Worm (Caenorhabditis elegans) whole organism, L1 larva: ENCODE results near the gene srt-73.

ENCODE experiments used
- C04F5.9 ChIP-seq: sonication (generic microtip); optimal IDR thresholded peaks from 2 replicates; lab custom pipeline; 2016; ENCODE audit warnings: missing genetic modification characterization, missing compliant biosample characterization
- C16A3.4 ChIP-seq: fragments of 150-350 bp; optimal IDR thresholded peaks from 2 replicates; lab custom pipeline; 2014; ENCODE audit warnings: missing biosample characterization, missing genetic modification characterization
- C34B4.2 ChIP-seq: sonication (generic microtip); optimal IDR thresholded peaks from 2 replicates; lab custom pipeline; 2017; ENCODE audit warnings: mild to moderate bottlenecking, missing genetic modification characterization, missing compliant biosample characterization
- F16B12.6 ChIP-seq: fragments of 150-350 bp; optimal IDR thresholded peaks from 2 replicates; lab custom pipeline; 2014; ENCODE audit warnings: missing biosample characterization, missing genetic modification characterization
- Y116A8C.19 ChIP-seq: sonication (generic microtip); optimal IDR thresholded peaks from 2 replicates; lab custom pipeline; 2016; ENCODE audit warnings: missing compliant biosample characterization, missing genetic modification characterization, borderline replicate concordance
- aha-1 ChIP-seq: fragments of 150-350 bp; optimal IDR thresholded peaks from 2 replicates; lab custom pipeline; 2014; ENCODE audit warnings: missing biosample characterization, missing genetic modification characterization
- alr-1 ChIP-seq: fragments of 200-800 bp; sonication (Bioruptor generic); optimal IDR thresholded peaks from 2 replicates; lab custom pipeline; 2018; ENCODE audit warnings: borderline replicate concordance, mild to moderate bottlenecking, missing genetic modification characterization, missing compliant biosample characterization
- aly-2 ChIP-seq: fragments of 150-350 bp; optimal IDR thresholded peaks from 2 replicates; lab custom pipeline; 2014; ENCODE audit warnings: missing biosample characterization, missing genetic modification characterization
- ceh-82 ChIP-seq, 3 experiments: fragments of 150-350 bp in 1 of 3; sonication (generic microtip) in 2 of 3; optimal IDR thresholded peaks; 2 replicates each; lab custom pipeline; 2014 to 2017; ENCODE audit warnings: missing biosample characterization in 3 of 3, missing genetic modification characterization in 3 of 3
- ces-1 ChIP-seq: fragments of 150-350 bp; optimal IDR thresholded peaks from 2 replicates; lab custom pipeline; 2014; ENCODE audit warnings: missing biosample characterization, missing genetic modification reagents, missing genetic modification characterization
- dpl-1 ChIP-seq, 3 experiments: fragments of 150-350 bp in 2 of 3; sonication (generic microtip) in 1 of 3; optimal IDR thresholded peaks; 2 replicates each; lab custom pipeline; 2014 to 2017; ENCODE audit warnings: missing biosample characterization in 3 of 3, missing genetic modification characterization in 3 of 3, missing genetic modification reagents in 3 of 3
- efl-3 ChIP-seq: fragments of 200-800 bp; sonication (Bioruptor generic); optimal IDR thresholded peaks from 2 replicates; lab custom pipeline; 2018; ENCODE audit warnings: mild to moderate bottlenecking, missing genetic modification characterization, missing compliant biosample characterization
- elt-2 ChIP-seq: sonication (generic microtip); optimal IDR thresholded peaks from 2 replicates; lab custom pipeline; 2016; ENCODE audit warnings: missing genetic modification characterization, mild to moderate bottlenecking, inconsistent platforms, missing compliant biosample characterization, missing genetic modification reagents
- fkh-4 ChIP-seq: sonication (generic microtip); optimal IDR thresholded peaks from 2 replicates; lab custom pipeline; 2016; ENCODE audit warnings: missing compliant biosample characterization, missing genetic modification characterization, borderline replicate concordance
- fos-1 ChIP-seq: fragments of 150-350 bp; optimal IDR thresholded peaks from 2 replicates; lab custom pipeline; 2014; ENCODE audit warnings: missing biosample characterization, missing genetic modification characterization
- grh-1 ChIP-seq: fragments of 200-800 bp; sonication (Bioruptor generic); IDR thresholded peaks from 2 replicates; pipeline ENCODE4 v1.3.6; 2022; ENCODE audit warnings: missing genetic modification reagents, missing genetic modification characterization, missing compliant biosample characterization
- hlh-4 ChIP-seq: sonication (generic microtip); optimal IDR thresholded peaks from 2 replicates; lab custom pipeline; 2016; ENCODE audit warnings: mild to moderate bottlenecking, missing genetic modification characterization, missing compliant biosample characterization
- hpl-2 ChIP-seq: fragments of 150-350 bp; optimal IDR thresholded peaks from 2 replicates; lab custom pipeline; 2014; ENCODE audit warnings: missing biosample characterization, missing genetic modification reagents, missing genetic modification characterization
- irx-1 ChIP-seq: sonication (generic microtip); optimal IDR thresholded peaks from 2 replicates; lab custom pipeline; 2016; ENCODE audit warnings: missing genetic modification characterization, missing compliant biosample characterization
- lin-13 ChIP-seq: fragments of 150-350 bp; optimal IDR thresholded peaks from 2 replicates; lab custom pipeline; 2014; ENCODE audit warnings: missing biosample characterization, missing genetic modification reagents, missing genetic modification characterization
- lin-14 ChIP-seq: fragments of 200-800 bp; sonication (Bioruptor generic); optimal IDR thresholded peaks from 2 replicates; lab custom pipeline; 2018; ENCODE audit warnings: mild to moderate bottlenecking, missing genetic modification characterization, moderate library complexity, missing compliant biosample characterization
- lin-15B ChIP-seq: fragments of 150-350 bp; sonication (generic microtip); optimal IDR thresholded peaks from 3 replicates; lab custom pipeline; 2014; ENCODE audit warnings: missing biosample characterization, missing genetic modification characterization
- lin-35 ChIP-seq, 2 experiments: fragments of 150-350 bp; optimal IDR thresholded peaks; 2 replicates each; lab custom pipeline; 2014; ENCODE audit warnings: missing biosample characterization in 2 of 2, missing genetic modification characterization in 2 of 2, missing genetic modification reagents in 2 of 2
- lin-39 ChIP-seq: fragments of 150-350 bp; optimal IDR thresholded peaks from 2 replicates; lab custom pipeline; 2014; ENCODE audit warnings: missing biosample characterization, missing genetic modification reagents, missing genetic modification characterization
- lir-3 ChIP-seq: sonication (generic microtip); optimal IDR thresholded peaks from 2 replicates; lab custom pipeline; 2016; ENCODE audit warnings: mild to moderate bottlenecking, missing genetic modification characterization, moderate library complexity, missing compliant biosample characterization; ENCODE audit not compliant: poor library complexity
- mab-9 ChIP-seq: fragments of 200-800 bp; sonication (Bioruptor generic); IDR thresholded peaks from 2 replicates; pipeline ENCODE4 v1.3.6; 2022; ENCODE audit warnings: missing genetic modification reagents, missing genetic modification characterization, missing compliant biosample characterization
- mdl-1 ChIP-seq, 2 experiments: fragments of 150-350 bp; optimal IDR thresholded peaks; 2 replicates each; lab custom pipeline; 2014 to 2017; ENCODE audit warnings: missing biosample characterization in 2 of 2, missing genetic modification characterization in 2 of 2, inconsistent platforms in 1 of 2
- mep-1 ChIP-seq: fragments of 150-350 bp; optimal IDR thresholded peaks from 2 replicates; lab custom pipeline; 2014; ENCODE audit warnings: missing biosample characterization, missing genetic modification characterization
- nhr-11 ChIP-seq: fragments of 150-350 bp; optimal IDR thresholded peaks from 2 replicates; lab custom pipeline; 2014; ENCODE audit warnings: missing biosample characterization, missing genetic modification characterization
- nhr-12 ChIP-seq: sonication (generic microtip); optimal IDR thresholded peaks from 2 replicates; lab custom pipeline; 2017; ENCODE audit warnings: missing biosample characterization, missing genetic modification characterization
- nhr-20 ChIP-seq: sonication (generic microtip); optimal IDR thresholded peaks from 2 replicates; lab custom pipeline; 2016; ENCODE audit warnings: mild to moderate bottlenecking, missing genetic modification characterization, missing compliant biosample characterization
- nhr-237 ChIP-seq: fragments of 150-350 bp; optimal IDR thresholded peaks from 2 replicates; lab custom pipeline; 2014; ENCODE audit warnings: missing biosample characterization, missing genetic modification characterization
- nhr-28 ChIP-seq: fragments of 150-350 bp; optimal IDR thresholded peaks from 2 replicates; lab custom pipeline; 2014; ENCODE audit warnings: missing biosample characterization, missing genetic modification characterization
- nhr-47 ChIP-seq: sonication (generic microtip); optimal IDR thresholded peaks from 2 replicates; lab custom pipeline; 2016; ENCODE audit warnings: mild to moderate bottlenecking, missing genetic modification characterization, moderate library complexity, missing compliant biosample characterization
- nhr-71 ChIP-seq: sonication (generic microtip); optimal IDR thresholded peaks from 2 replicates; lab custom pipeline; 2016; ENCODE audit warnings: mild to moderate bottlenecking, missing genetic modification characterization, moderate library complexity, missing compliant biosample characterization
- nhr-76 ChIP-seq: sonication (generic microtip); optimal IDR thresholded peaks from 2 replicates; lab custom pipeline; 2017; ENCODE audit warnings: missing biosample characterization, missing genetic modification characterization
- nhr-84 ChIP-seq: sonication (generic microtip); optimal IDR thresholded peaks from 2 replicates; lab custom pipeline; 2017; ENCODE audit warnings: missing biosample characterization, missing genetic modification characterization
- nhr-85 ChIP-seq: sonication (generic microtip); peaks from one replicate; lab custom pipeline; 2016; ENCODE audit warnings: missing genetic modification characterization, inconsistent platforms, missing compliant biosample characterization
- pag-3 ChIP-seq: sonication (generic microtip); optimal IDR thresholded peaks from 2 replicates; lab custom pipeline; 2017; ENCODE audit warnings: missing genetic modification characterization, mild to moderate bottlenecking, missing compliant biosample characterization, antibody characterized with exemption, borderline replicate concordance; ENCODE audit not compliant: insufficient read depth
- pax-3 ChIP-seq: fragments of 200-800 bp; sonication (Bioruptor generic); optimal IDR thresholded peaks from 2 replicates; lab custom pipeline; 2018; ENCODE audit warnings: mild to moderate bottlenecking, missing genetic modification characterization, moderate library complexity, missing compliant biosample characterization
- pqm-1 ChIP-seq: sonication (generic microtip); optimal IDR thresholded peaks from 3 replicates; lab custom pipeline; 2017; ENCODE audit warnings: missing biosample characterization, missing genetic modification characterization
- skn-1 ChIP-seq: fragments of 150-350 bp; optimal IDR thresholded peaks from 2 replicates; lab custom pipeline; 2014; ENCODE audit warnings: missing biosample characterization, missing genetic modification characterization
- snpc-4 ChIP-seq: fragments of 150-350 bp; optimal IDR thresholded peaks from 2 replicates; lab custom pipeline; 2014; ENCODE audit warnings: missing biosample characterization, missing genetic modification characterization
- sptf-1 ChIP-seq: fragments of 150-350 bp; optimal IDR thresholded peaks from 2 replicates; lab custom pipeline; 2014; ENCODE audit warnings: missing biosample characterization, missing genetic modification characterization
- sup-37 ChIP-seq: fragments of 200-800 bp; sonication (Bioruptor generic); optimal IDR thresholded peaks from 2 replicates; lab custom pipeline; 2018; ENCODE audit warnings: mild to moderate bottlenecking, missing genetic modification characterization, missing compliant biosample characterization
- tbx-2 ChIP-seq: sonication (generic microtip); optimal IDR thresholded peaks from 2 replicates; lab custom pipeline; 2016; ENCODE audit warnings: missing genetic modification characterization, missing compliant biosample characterization
- tlp-1 ChIP-seq: fragments of 150-350 bp; optimal IDR thresholded peaks from 2 replicates; lab custom pipeline; 2014; ENCODE audit warnings: missing biosample characterization, missing genetic modification characterization
- unc-130 ChIP-seq: fragments of 150-350 bp; optimal IDR thresholded peaks from 2 replicates; lab custom pipeline; 2017; ENCODE audit warnings: missing biosample characterization, missing genetic modification characterization, inconsistent platforms
- unc-62 ChIP-seq: fragments of 150-350 bp; optimal IDR thresholded peaks from 2 replicates; lab custom pipeline; 2014; ENCODE audit warnings: missing biosample characterization, missing genetic modification reagents, missing genetic modification characterization
- unc-86 ChIP-seq: sonication (generic microtip); optimal IDR thresholded peaks from 2 replicates; lab custom pipeline; 2016; ENCODE audit warnings: missing genetic modification characterization, missing compliant biosample characterization
- unc-98 ChIP-seq: fragments of 200-800 bp; sonication (Bioruptor generic); IDR thresholded peaks from 2 replicates; pipeline ENCODE4 v1.3.6; 2022; ENCODE audit warnings: missing genetic modification characterization, missing compliant biosample characterization
- zip-4 ChIP-seq: fragments of 200-800 bp; sonication (Bioruptor generic); optimal IDR thresholded peaks from 2 replicates; lab custom pipeline; 2018; ENCODE audit warnings: mild to moderate bottlenecking, missing genetic modification characterization, moderate library complexity, missing compliant biosample characterization
- ztf-11 ChIP-seq, 2 experiments: sonication (generic microtip); optimal IDR thresholded peaks; 2 replicates each; lab custom pipeline; 2016 to 2017; ENCODE audit warnings: missing genetic modification characterization in 2 of 2, missing biosample characterization in 1 of 2, missing compliant biosample characterization in 1 of 2

srt-73 gene

ce11 chrIV:7845585-7845984, 33.5 kb upstream of the srt-73 start:
- TF ChIP-seq pax-3: peak; percentile 46
- peak; percentile 40 for TF ChIP-seq grh-1 (GFP tag; lab: Robert Waterston, UW)
- no peak for TF ChIP-seq efl-3 (GFP tag; lab: Kevin White, UChicago)
- no peak for TF ChIP-seq C34B4.2 (tag; lab: Kevin White, UChicago)
- TF ChIP-seq mdl-1 (tag; optimal IDR thresholded peaks at IDR 0.05; lab: Kevin White, UChicago): peak in 1 of 2 experiments; percentile 81
- peak; percentile 32 for TF ChIP-seq lin-13 (GFP tag; lab: Kevin White, UChicago)
- no peak for TF ChIP-seq lin-39
- TF ChIP-seq aly-2 (tag; lab: Kevin White, UChicago): no peak
- TF ChIP-seq lin-15B: peak; percentile 15
- TF ChIP-seq mab-9: peak; percentile 56
- no peak for TF ChIP-seq hpl-2 (GFP tag; lab: Kevin White, UChicago)
- TF ChIP-seq nhr-237 (tag; lab: Kevin White, UChicago): no peak
- TF ChIP-seq unc-86 (tag; lab: Kevin White, UChicago): peak; percentile 81
- TF ChIP-seq fos-1 (tag; lab: Kevin White, UChicago): peak; percentile 41
- no peak for TF ChIP-seq unc-98 (GFP tag; lab: Robert Waterston, UW)
- no peak for TF ChIP-seq sup-37 (GFP tag; lab: Kevin White, UChicago)
- TF ChIP-seq pqm-1: no peak
- no peak for TF ChIP-seq unc-130 (tag; lab: Kevin White, UChicago)
- peak; percentile 70 for TF ChIP-seq irx-1
- no peak for TF ChIP-seq ces-1 (GFP tag; lab: Kevin White, UChicago)
- TF ChIP-seq nhr-76 (tag; lab: Kevin White, UChicago): no peak
- TF ChIP-seq nhr-28 (tag; lab: Kevin White, UChicago): no peak
- peak; percentile 69 to 74 for TF ChIP-seq lin-35 (GFP tag; optimal IDR thresholded peaks at IDR 0.05; lab: Kevin White, UChicago)
- peak; percentile 39 for TF ChIP-seq F16B12.6
- no peak for TF ChIP-seq lir-3
- TF ChIP-seq fkh-4 (tag; lab: Kevin White, UChicago): no peak
- TF ChIP-seq nhr-71: peak; percentile 85
- no peak for TF ChIP-seq alr-1
- peak; percentile 76 for TF ChIP-seq skn-1 (tag; lab: Kevin White, UChicago)
- no peak for TF ChIP-seq tlp-1 (tag; lab: Kevin White, UChicago)
- no peak for TF ChIP-seq hlh-4 (tag; lab: Kevin White, UChicago)
- peak; percentile 1 for TF ChIP-seq C04F5.9 (tag; lab: Kevin White, UChicago)
- TF ChIP-seq nhr-47 (tag; lab: Kevin White, UChicago): peak; percentile 82
- TF ChIP-seq nhr-85 (tag; lab: Kevin White, UChicago): peak; percentile 89
- TF ChIP-seq mep-1 (tag; lab: Kevin White, UChicago): peak; percentile 65
- peak; percentile 78 for TF ChIP-seq nhr-20 (tag; lab: Kevin White, UChicago)
- no peak for TF ChIP-seq C16A3.4 (tag; lab: Kevin White, UChicago)
- TF ChIP-seq nhr-84: no peak
- peak; percentile 43 for TF ChIP-seq snpc-4 (tag; lab: Kevin White, UChicago)
- no peak for TF ChIP-seq Y116A8C.19 (tag; lab: Kevin White, UChicago)
- no peak for TF ChIP-seq unc-62 (GFP tag; lab: Kevin White, UChicago)
- peak; percentile 96 for TF ChIP-seq lin-14
- TF ChIP-seq zip-4: no peak
- no peak for TF ChIP-seq pag-3
- TF ChIP-seq sptf-1: no peak
- TF ChIP-seq tbx-2: peak; percentile 76
- peak in 1 of 2 experiments; percentile 70 for TF ChIP-seq ztf-11 (tag; optimal IDR thresholded peaks at IDR 0.05; lab: Kevin White, UChicago)
- no peak for TF ChIP-seq nhr-12 (tag; lab: Kevin White, UChicago)
- peak in 2 of 3 experiments; percentile 71 to 80 for TF ChIP-seq ceh-82 (tag; optimal IDR thresholded peaks at IDR 0.05; lab: Kevin White, UChicago)
- TF ChIP-seq dpl-1 (GFP tag; optimal IDR thresholded peaks at IDR 0.05; lab: Kevin White, UChicago): peak; percentile 39 to 54 (median 52)
- no peak for TF ChIP-seq nhr-11 (tag; lab: Kevin White, UChicago)
- TF ChIP-seq aha-1 (tag; lab: Kevin White, UChicago): no peak
- peak; percentile 30 for TF ChIP-seq elt-2
